Worm (Caenorhabditis elegans) whole organism, L3 larva: Measurements from ENCODE around the gene nhr-68.

Experiments
- ama-1 ChIP-seq: fragments of 150-350 bp; optimal IDR thresholded peaks from 2 replicates; lab custom pipeline; 2018
- elt-1 ChIP-seq: fragments of 150-350 bp; optimal IDR thresholded peaks from 2 replicates; lab custom pipeline; 2014; ENCODE audit warnings: missing biosample characterization, missing genetic modification characterization
- fkh-2 ChIP-seq: fragments of 150-350 bp; optimal IDR thresholded peaks from 2 replicates; lab custom pipeline; 2014; ENCODE audit warnings: missing biosample characterization, missing genetic modification reagents, missing genetic modification characterization
- fos-1 ChIP-seq: fragments of 150-350 bp; optimal IDR thresholded peaks from 2 replicates; lab custom pipeline; 2014; ENCODE audit warnings: missing biosample characterization, missing genetic modification characterization
- lin-39 ChIP-seq: fragments of 150-350 bp; optimal IDR thresholded peaks from 2 replicates; lab custom pipeline; 2018; ENCODE audit warnings: missing biosample characterization, missing genetic modification reagents, missing genetic modification characterization
- nfya-1 ChIP-seq: sonication (generic microtip); optimal IDR thresholded peaks from 2 replicates; lab custom pipeline; 2017; ENCODE audit warnings: missing genetic modification characterization, mild to moderate bottlenecking, missing compliant biosample characterization, antibody characterized with exemption, moderate library complexity; ENCODE audit not compliant: insufficient read depth
- nhr-11 ChIP-seq: fragments of 150-350 bp; optimal IDR thresholded peaks from 2 replicates; lab custom pipeline; 2014; ENCODE audit warnings: missing biosample characterization, missing genetic modification characterization
- pha-4 ChIP-seq: fragments of 150-350 bp; optimal IDR thresholded peaks from 2 replicates; lab custom pipeline; 2014; ENCODE audit warnings: missing biosample characterization, missing genetic modification reagents, missing genetic modification characterization
- pqm-1 ChIP-seq: fragments of 150-350 bp; optimal IDR thresholded peaks from 2 replicates; lab custom pipeline; 2017; ENCODE audit warnings: missing biosample characterization, missing genetic modification characterization, inconsistent platforms
- unc-39 ChIP-seq: sonication (generic microtip); optimal IDR thresholded peaks from 4 replicates; lab custom pipeline; 2017; ENCODE audit warnings: missing biosample characterization, missing genetic modification characterization

DNA sequence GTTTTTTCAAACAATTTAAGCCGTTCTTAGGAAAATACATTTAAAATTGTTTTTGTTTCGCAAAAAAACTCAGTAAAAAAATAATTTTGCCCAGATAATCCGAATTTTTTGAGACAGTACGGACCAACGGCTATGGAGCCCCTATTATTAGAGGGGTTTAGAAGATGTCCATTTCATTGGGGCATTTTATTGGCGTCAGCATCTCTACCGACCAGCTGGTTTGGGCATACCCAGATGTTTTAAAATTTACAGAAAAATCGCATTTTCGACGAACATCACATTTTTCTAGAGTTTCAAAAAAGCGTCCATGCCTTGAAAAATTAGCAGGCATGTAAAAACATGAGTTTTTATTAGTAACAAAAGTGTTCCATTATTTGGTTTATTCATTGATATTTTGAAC is 32.0 kb upstream of the nhr-68 start:
- TF ChIP-seq lin-39 (tag; lab: Kevin White, UChicago) (no peak), pha-4 (tag; lab: Kevin White, UChicago) (no peak), elt-1 (tag; lab: Kevin White, UChicago) (no peak), fos-1 (tag; lab: Kevin White, UChicago) (no peak), unc-39 (no peak), fkh-2 (tag; lab: Kevin White, UChicago) (no peak), nhr-11 (tag; lab: Kevin White, UChicago) (no peak), nfya-1 (tag; lab: Kevin White, UChicago) (no peak), pqm-1 (tag; lab: Kevin White, UChicago) (no peak), ama-1 (lab: Kevin White, UChicago) (no peak)
